Worm (Caenorhabditis elegans) whole organism, L3 larva: Measurements from ENCODE around the gene C28H8.5.

ENCODE experiments used
- ceh-28 ChIP-seq: fragments of 150-350 bp; optimal IDR thresholded peaks from 2 replicates; lab custom pipeline; 2014; ENCODE audit warnings: missing biosample characterization, missing genetic modification reagents, missing genetic modification characterization
- nfya-1 ChIP-seq: sonication (generic microtip); optimal IDR thresholded peaks from 2 replicates; lab custom pipeline; 2017; ENCODE audit warnings: missing genetic modification characterization, mild to moderate bottlenecking, missing compliant biosample characterization, antibody characterized with exemption, moderate library complexity; ENCODE audit not compliant: insufficient read depth
- nhr-43 ChIP-seq: sonication (generic microtip); optimal IDR thresholded peaks from 2 replicates; lab custom pipeline; 2016; ENCODE audit warnings: mild to moderate bottlenecking, missing genetic modification characterization, missing compliant biosample characterization; ENCODE audit not compliant: poor library complexity, severe bottlenecking
- pha-4 ChIP-seq: fragments of 150-350 bp; optimal IDR thresholded peaks from 2 replicates; lab custom pipeline; 2014; ENCODE audit warnings: missing biosample characterization, missing genetic modification reagents, missing genetic modification characterization

- TF ChIP-seq nfya-1 (tag; lab: Kevin White, UChicago) (peak; percentile 20), pha-4 (tag; lab: Kevin White, UChicago) (no peak), nhr-43 (tag; lab: Kevin White, UChicago) (no peak), ceh-28 (tag; lab: Kevin White, UChicago) (no peak)
These were observed 47.4 kb downstream of the C28H8.5 start, which contains the start of gene EGAP1.5 for ce11 chrIII:5931433-5931994.
